Fruit fly (Drosophila melanogaster) whole organism, embryonic: ENCODE results near the gene CG12702.

Experiments
- Antp ChIP-seq: fragments of 200-800 bp; sonication (Bioruptor generic); optimal IDR thresholded peaks from 3 replicates; lab custom pipeline; 2016; ENCODE audit warnings: missing biosample characterization, missing genetic modification characterization
- B-H2 ChIP-seq: fragments of 200-800 bp; sonication (Bioruptor generic); optimal IDR thresholded peaks from 2 replicates; lab custom pipeline; 2018; ENCODE audit warnings: missing biosample characterization, mild to moderate bottlenecking, missing genetic modification characterization
- Bgb ChIP-seq: fragments of 200-800 bp; sonication (Bioruptor generic); IDR thresholded peaks from 2 replicates; pipeline ENCODE4 v1.3.6; 2022; ENCODE audit warnings: missing biosample characterization, missing genetic modification characterization; ENCODE audit not compliant: partially characterized antibody
- CG10959 ChIP-seq: fragments of 200-800 bp; sonication (Bioruptor generic); IDR thresholded peaks from 2 replicates; pipeline ENCODE4 v1.3.6; 2022; ENCODE audit warnings: missing biosample characterization, missing genetic modification characterization
- CG11093 ChIP-seq: fragments of 200-800 bp; sonication (Bioruptor generic); IDR thresholded peaks from 3 replicates; pipeline ENCODE4 v1.3.6; 2022; ENCODE audit warnings: missing biosample characterization, missing genetic modification characterization
- CG13287 ChIP-seq: fragments of 200-800 bp; sonication (Bioruptor generic); IDR thresholded peaks from 2 replicates; pipeline ENCODE4 v1.3.6; 2022; ENCODE audit warnings: missing biosample characterization, missing genetic modification characterization; ENCODE audit not compliant: partially characterized antibody
- CG13624 ChIP-seq: fragments of 200-800 bp; sonication (Bioruptor generic); optimal IDR thresholded peaks from 2 replicates; lab custom pipeline; 2016; ENCODE audit warnings: missing biosample characterization, missing genetic modification characterization
- CG13894 ChIP-seq: fragments of 200-800 bp; sonication (Bioruptor generic); optimal IDR thresholded peaks from 3 replicates; lab custom pipeline; 2018; ENCODE audit warnings: missing biosample characterization, mild to moderate bottlenecking, missing genetic modification characterization, moderate library complexity
- CG14050 ChIP-seq: fragments of 200-800 bp; sonication (Bioruptor generic); IDR thresholded peaks from 3 replicates; pipeline ENCODE4 v1.3.6; 2022; ENCODE audit warnings: missing biosample characterization, missing genetic modification characterization
- CG14667 ChIP-seq: fragments of 200-800 bp; sonication (Bioruptor generic); IDR thresholded peaks from 2 replicates; pipeline ENCODE4 v1.3.6; 2022; ENCODE audit warnings: missing biosample characterization, missing genetic modification characterization
- CG14965 ChIP-seq: fragments of 200-800 bp; sonication (Bioruptor generic); optimal IDR thresholded peaks from 2 replicates; lab custom pipeline; 2016; ENCODE audit warnings: missing biosample characterization, missing genetic modification characterization, borderline replicate concordance
- CG15479 ChIP-seq: fragments of 200-800 bp; sonication (Bioruptor generic); optimal IDR thresholded peaks from 3 replicates; lab custom pipeline; 2019; ENCODE audit warnings: missing biosample characterization, mild to moderate bottlenecking, missing genetic modification characterization, moderate library complexity
- CG17328 ChIP-seq: fragments of 200-800 bp; sonication (Bioruptor generic); IDR thresholded peaks from 2 replicates; pipeline ENCODE4 v1.3.6; 2022; ENCODE audit warnings: missing biosample characterization, missing genetic modification characterization
- CG1832 ChIP-seq: fragments of 200-800 bp; sonication (Bioruptor generic); optimal IDR thresholded peaks from 2 replicates; lab custom pipeline; 2017; ENCODE audit warnings: missing biosample characterization, mild to moderate bottlenecking, missing genetic modification characterization, inconsistent platforms
- CG33557 ChIP-seq: fragments of 200-800 bp; sonication (Bioruptor generic); optimal IDR thresholded peaks from 2 replicates; lab custom pipeline; 2019; ENCODE audit warnings: missing biosample characterization, mild to moderate bottlenecking, missing genetic modification characterization, moderate library complexity
- CG34376 ChIP-seq: fragments of 200-800 bp; sonication (Bioruptor generic); optimal IDR thresholded peaks from 2 replicates; lab custom pipeline; 2018; ENCODE audit warnings: missing biosample characterization, mild to moderate bottlenecking, missing genetic modification characterization
- CG4328 ChIP-seq: fragments of 200-800 bp; sonication (Bioruptor generic); optimal IDR thresholded peaks from 3 replicates; lab custom pipeline; 2017; ENCODE audit warnings: missing biosample characterization, missing genetic modification reagents, missing genetic modification characterization
- CG5180 ChIP-seq: fragments of 200-800 bp; sonication (Bioruptor generic); optimal IDR thresholded peaks from 3 replicates; lab custom pipeline; 2017; ENCODE audit warnings: missing biosample characterization, missing genetic modification characterization, mild to moderate bottlenecking, moderate library complexity, missing genetic modification reagents
- CG8388 ChIP-seq: fragments of 200-800 bp; sonication (Bioruptor generic); optimal IDR thresholded peaks from 2 replicates; lab custom pipeline; 2019; ENCODE audit warnings: missing biosample characterization, mild to moderate bottlenecking, missing genetic modification characterization, moderate library complexity
- CG8478 ChIP-seq: fragments of >200 bp; optimal IDR thresholded peaks from 2 replicates; lab custom pipeline; 2018
- CG9215 ChIP-seq: fragments of 200-800 bp; sonication (Bioruptor generic); IDR thresholded peaks from 2 replicates; pipeline ENCODE4 v1.3.6; 2022; ENCODE audit warnings: missing biosample characterization, missing genetic modification characterization
- Deaf1 ChIP-seq: fragments of 200-800 bp; optimal IDR thresholded peaks from 3 replicates; lab custom pipeline; 2019; ENCODE audit warnings: missing biosample characterization, mild to moderate bottlenecking, missing genetic modification characterization, moderate library complexity
- Dref ChIP-seq: fragments of 200-800 bp; sonication (Bioruptor generic); IDR thresholded peaks from 2 replicates; pipeline ENCODE4 v1.3.6; 2022; ENCODE audit warnings: missing biosample characterization, missing genetic modification characterization
- Drgx ChIP-seq: fragments of 200-800 bp; sonication (Bioruptor generic); IDR thresholded peaks from 2 replicates; pipeline ENCODE4 v1.3.6; 2022; ENCODE audit warnings: missing biosample characterization, missing genetic modification characterization
- H15 ChIP-seq: fragments of 200-800 bp; sonication (Bioruptor generic); IDR thresholded peaks from 3 replicates; pipeline ENCODE4 v1.3.6; 2022; ENCODE audit warnings: missing biosample characterization, missing genetic modification characterization
- HLHmδ ChIP-seq: fragments of 200-800 bp; sonication (Bioruptor generic); optimal IDR thresholded peaks from 2 replicates; lab custom pipeline; 2018; ENCODE audit warnings: missing biosample characterization, mild to moderate bottlenecking, missing genetic modification characterization, moderate library complexity
- Hey ChIP-seq: fragments of 200-800 bp; sonication (Bioruptor generic); optimal IDR thresholded peaks from 3 replicates; lab custom pipeline; 2018; ENCODE audit warnings: missing biosample characterization, mild to moderate bottlenecking, missing genetic modification characterization
- Med ChIP-seq: fragments of 200-800 bp; sonication (Bioruptor generic); peaks from one replicate; lab custom pipeline; 2016; ENCODE audit warnings: missing biosample characterization, missing genetic modification characterization, mild to moderate bottlenecking, inconsistent platforms, moderate library complexity
- Nf-YB ChIP-seq: fragments of 200-800 bp; sonication (Bioruptor generic); optimal IDR thresholded peaks from 3 replicates; lab custom pipeline; 2019; ENCODE audit warnings: missing biosample characterization, mild to moderate bottlenecking, missing genetic modification characterization, moderate library complexity
- Scr ChIP-seq: fragments of 200-800 bp; sonication (Bioruptor generic); IDR thresholded peaks from 2 replicates; pipeline ENCODE4 v1.3.6; 2022; ENCODE audit warnings: missing biosample characterization, missing genetic modification characterization; ENCODE audit not compliant: partially characterized antibody
- Trl ChIP-seq, 3 experiments: fragments of >200 bp in 2 of 3; fragments of 200-800 bp in 1 of 3; sonication (Bioruptor generic) in 1 of 3; optimal IDR thresholded peaks; 2 replicates in 1 of 3; 3 replicates in 2 of 3; lab custom pipeline; 2016 to 2017; ENCODE audit warnings: missing biosample characterization in 1 of 3, missing genetic modification characterization in 1 of 3
- ato ChIP-seq: fragments of 200-800 bp; sonication (Bioruptor generic); IDR thresholded peaks from 2 replicates; pipeline ENCODE4 v1.3.6; 2022; ENCODE audit warnings: missing biosample characterization, missing genetic modification characterization; ENCODE audit not compliant: partially characterized antibody
- cato ChIP-seq: fragments of 200-800 bp; sonication (Bioruptor generic); optimal IDR thresholded peaks from 2 replicates; lab custom pipeline; 2016; ENCODE audit warnings: missing biosample characterization, missing genetic modification characterization, borderline replicate concordance
- chinmo ChIP-seq: fragments of 200-800 bp; sonication (Bioruptor generic); IDR thresholded peaks from 4 replicates; pipeline ENCODE4 v1.3.6; 2022; ENCODE audit warnings: missing biosample characterization, missing genetic modification characterization; ENCODE audit not compliant: partially characterized antibody
- cwo ChIP-seq: fragments of 200-800 bp; sonication (Bioruptor generic); optimal IDR thresholded peaks from 3 replicates; lab custom pipeline; 2017; ENCODE audit warnings: missing biosample characterization, missing genetic modification characterization, mild to moderate bottlenecking, moderate library complexity, missing genetic modification reagents
- fd102C ChIP-seq: fragments of 200-800 bp; sonication (Bioruptor generic); optimal IDR thresholded peaks from 2 replicates; lab custom pipeline; 2018; ENCODE audit warnings: missing biosample characterization, mild to moderate bottlenecking, missing genetic modification characterization, moderate library complexity
- fd64A ChIP-seq: fragments of 200-800 bp; sonication (Bioruptor generic); optimal IDR thresholded peaks from 3 replicates; lab custom pipeline; 2018; ENCODE audit warnings: missing biosample characterization, mild to moderate bottlenecking, missing genetic modification characterization
- grn ChIP-seq: fragments of 200-800 bp; sonication (Bioruptor generic); optimal IDR thresholded peaks from 3 replicates; lab custom pipeline; 2017; ENCODE audit warnings: missing biosample characterization, missing genetic modification characterization
- ham ChIP-seq: fragments of 200-800 bp; sonication (Bioruptor generic); IDR thresholded peaks from 2 replicates; pipeline ENCODE4 v1.3.6; 2022; ENCODE audit warnings: missing biosample characterization, missing genetic modification characterization
- kah ChIP-seq: fragments of 200-800 bp; sonication (Bioruptor generic); optimal IDR thresholded peaks from 2 replicates; lab custom pipeline; 2018; ENCODE audit warnings: missing biosample characterization, mild to moderate bottlenecking, missing genetic modification characterization
- mirr ChIP-seq: fragments of 200-800 bp; sonication (Bioruptor generic); optimal IDR thresholded peaks from 3 replicates; lab custom pipeline; 2018; ENCODE audit warnings: missing biosample characterization, mild to moderate bottlenecking, missing genetic modification characterization
- nerfin-2 ChIP-seq: fragments of 200-800 bp; sonication (Bioruptor generic); IDR thresholded peaks from 2 replicates; pipeline ENCODE4 v1.3.6; 2022; ENCODE audit warnings: missing biosample characterization, missing genetic modification characterization; ENCODE audit not compliant: partially characterized antibody
- otp ChIP-seq: fragments of 200-800 bp; sonication (Bioruptor generic); IDR thresholded peaks from 3 replicates; pipeline ENCODE4, ENCODE4 v1.3.6; 2022; ENCODE audit warnings: missing biosample characterization, missing genetic modification characterization
- repo ChIP-seq: fragments of 200-800 bp; sonication (Bioruptor generic); optimal IDR thresholded peaks from 2 replicates; lab custom pipeline; 2016; ENCODE audit warnings: missing biosample characterization, missing genetic modification characterization
- sd ChIP-seq: fragments of 200-800 bp; sonication (Bioruptor generic); optimal IDR thresholded peaks from 3 replicates; lab custom pipeline; 2018; ENCODE audit warnings: missing biosample characterization, mild to moderate bottlenecking, missing genetic modification characterization, moderate library complexity
- slou ChIP-seq: fragments of 200-800 bp; sonication (Bioruptor generic); optimal IDR thresholded peaks from 3 replicates; lab custom pipeline; 2016; ENCODE audit warnings: missing biosample characterization, missing genetic modification characterization
- vnd ChIP-seq: fragments of 200-800 bp; sonication (Bioruptor generic); IDR thresholded peaks from 3 replicates; pipeline ENCODE4 v1.3.6; 2022; ENCODE audit warnings: missing biosample characterization, missing genetic modification characterization; ENCODE audit not compliant: partially characterized antibody
- z ChIP-seq: fragments of 200-800 bp; sonication (Bioruptor generic); IDR thresholded peaks from 3 replicates; pipeline ENCODE4 v1.3.6; 2022; ENCODE audit warnings: missing biosample characterization, missing genetic modification characterization

The CG12702 gene

DNA sequence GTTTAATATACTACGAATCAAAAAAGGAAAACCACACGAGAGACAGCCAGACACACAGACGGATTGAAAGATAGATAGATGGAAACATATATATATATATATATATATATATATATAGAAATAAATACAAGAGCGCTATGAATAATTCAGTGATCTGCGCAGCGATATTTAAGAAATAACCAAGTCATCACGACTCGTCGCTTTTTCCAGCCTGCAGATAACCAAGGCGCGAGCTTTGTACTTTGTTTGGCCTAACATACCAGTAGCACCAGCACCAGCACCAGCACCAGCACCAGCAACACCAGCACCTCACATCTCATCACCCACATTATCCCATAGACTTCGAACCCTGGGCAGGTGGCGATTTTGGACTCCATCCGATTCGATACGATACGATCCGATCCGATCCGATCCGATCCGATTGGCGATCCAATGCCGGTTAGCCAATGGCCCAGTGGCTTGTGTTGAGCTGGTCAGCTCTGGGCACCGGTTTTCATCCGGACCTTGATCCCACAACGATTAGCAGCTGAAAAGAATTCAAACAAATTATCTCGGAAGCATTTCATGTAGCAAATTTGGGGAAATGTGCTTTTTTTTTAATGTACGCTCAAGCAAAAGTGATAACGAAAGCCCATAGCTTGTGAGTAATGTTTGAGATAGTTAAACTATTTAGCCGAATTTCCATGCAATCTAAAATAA is 9.8 kb downstream of the CG12702 start (continued):
- TF ChIP-seq Deaf1 (tag; lab: Kevin White, UChicago), result peak; percentile 40
- no peak for TF ChIP-seq Antp
- peak; percentile 1 for TF ChIP-seq CG34376 (GFP tag; lab: Kevin White, UChicago)
- TF ChIP-seq sd, result peak; percentile 4
- TF ChIP-seq CG13624 (GFP tag; lab: Kevin White, UChicago), result no peak
- TF ChIP-seq fd64A, result no peak
- no peak for TF ChIP-seq CG4328
- no peak for TF ChIP-seq B-H2 (GFP tag; lab: Kevin White, UChicago)
- no peak for TF ChIP-seq H15 (GFP tag; lab: Robert Waterston, UW)
- TF ChIP-seq CG13894 (tag; lab: Kevin White, UChicago), result peak; percentile 75
- no peak for TF ChIP-seq CG5180 (GFP tag; lab: Kevin White, UChicago)
- no peak for TF ChIP-seq ham (GFP tag; lab: Robert Waterston, UW)
- no peak for TF ChIP-seq CG14965 (GFP tag; lab: Kevin White, UChicago)
- TF ChIP-seq CG14050, result no peak
- TF ChIP-seq CG14667 (GFP tag; lab: Robert Waterston, UW), result no peak
- no peak for TF ChIP-seq CG17328 (GFP tag; lab: Robert Waterston, UW)
- no peak for TF ChIP-seq Nf-YB
- TF ChIP-seq Dref (GFP tag; lab: Robert Waterston, UW), result no peak
- no peak for TF ChIP-seq CG9215
- peak; percentile 31 for TF ChIP-seq grn (GFP tag; lab: Kevin White, UChicago)
- TF ChIP-seq kah (GFP tag; lab: Kevin White, UChicago), result no peak

DNA sequence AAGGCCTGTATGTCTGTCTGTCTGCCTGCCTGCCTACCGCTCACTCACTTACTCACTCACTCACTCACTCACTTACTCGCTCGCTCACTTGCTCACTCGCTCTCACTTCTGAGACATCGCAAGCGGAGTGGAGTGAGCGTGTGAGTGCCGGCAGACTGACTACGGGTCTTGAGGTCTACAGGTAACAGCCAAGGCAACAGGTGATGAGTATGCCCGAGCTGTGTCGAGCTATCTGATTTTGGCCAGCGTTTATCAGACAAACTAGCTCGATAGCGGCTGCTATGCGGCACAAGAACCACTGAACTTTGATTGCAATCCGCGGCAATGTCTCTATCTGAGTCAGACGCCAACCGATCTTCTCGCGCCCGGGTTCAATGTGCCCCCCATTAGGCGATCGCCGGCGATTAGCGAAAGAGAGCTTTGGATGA is 10.5 kb downstream of the CG12702 start:
- TF ChIP-seq CG15479 (GFP tag; lab: Kevin White, UChicago) (peak; percentile 21), CG13287 (peak; percentile 20), Drgx (GFP tag; lab: Robert Waterston, UW) (0 out of 2 replicates have a peak, but pooled peaks have one; percentile 10), fd102C (no peak), cwo (GFP tag; lab: Kevin White, UChicago) (peak; percentile 35), otp (no peak), vnd (no peak), repo (no peak), Scr (GFP tag; lab: Robert Waterston, UW) (0 out of 2 replicates have a peak, but pooled peaks have one; percentile 16), CG8388 (GFP tag; lab: Kevin White, UChicago) (no peak), z (peak; percentile 97), Bgb (GFP tag; lab: Robert Waterston, UW) (peak; percentile 33; the same call in 1 of the 2 replicates), mirr (GFP tag; lab: Kevin White, UChicago) (peak; percentile 56), Trl (optimal IDR thresholded peaks at IDR 0.05; lab: Kevin White, UChicago) (peak; percentile 34 to 47), Trl (GFP tag; optimal IDR thresholded peaks at IDR 0.05; lab: Kevin White, UChicago) (no peak), CG11093 (no peak), CG10959 (GFP tag; lab: Robert Waterston, UW) (no peak), ato (GFP tag; lab: Robert Waterston, UW) (no peak), chinmo (0 out of 4 replicates have a peak, but pooled peaks have one; percentile 69), slou (no peak), Med (GFP tag; lab: Kevin White, UChicago) (peak; percentile 80), cato (GFP tag; lab: Kevin White, UChicago) (no peak), nerfin-2 (no peak), CG34376 (GFP tag; lab: Kevin White, UChicago) (peak; percentile 63), HLHmδ (peak; percentile 49), CG8478 (lab: Kevin White, UChicago) (peak; percentile 64), CG33557 (no peak), Hey (tag; lab: Kevin White, UChicago) (no peak), CG1832 (GFP tag; lab: Kevin White, UChicago) (peak; percentile 58)
